Fruit fly (Drosophila melanogaster): ENCODE data around the gene Cpr78Cb.

The Cpr78Cb gene

dm6 chr3L:21276296-21277257, 17.7 kb upstream of the Cpr78Cb start (continued):
- TF ChIP-seq h (GFP tag; optimal IDR thresholded peaks at IDR 0.05) (peak; percentile 58), dsf (GFP tag; optimal IDR thresholded peaks at IDR 0.05; ENCODE audit: borderline replicate concordance) (peak; percentile 6)

- TF ChIP-seq Sp1 (GFP tag; optimal IDR thresholded peaks at IDR 0.05), result no peak
- no peak for TF ChIP-seq fru (GFP tag; optimal IDR thresholded peaks at IDR 0.05)
- TF ChIP-seq h (GFP tag; optimal IDR thresholded peaks at IDR 0.05), result peak; percentile 15
- no peak for TF ChIP-seq rgr (GFP tag; optimal IDR thresholded peaks at IDR 0.05)
- no peak for TF ChIP-seq OdsH (GFP tag; optimal IDR thresholded peaks at IDR 0.05)
- no peak for TF ChIP-seq dl (GFP tag; optimal IDR thresholded peaks at IDR 0.05; ENCODE audit: insufficient read depth in 1 of 2, partially characterized antibody in 2 of 2)
- TF ChIP-seq jim (GFP tag; optimal IDR thresholded peaks at IDR 0.05), result no peak
- TF ChIP-seq Rel (GFP tag; optimal IDR thresholded peaks at IDR 0.05), result no peak
- peak; percentile 15 for TF ChIP-seq Rel (tag; optimal IDR thresholded peaks at IDR 0.05)
- TF ChIP-seq N (GFP tag; optimal IDR thresholded peaks at IDR 0.05), result no peak
- no peak for TF ChIP-seq CG9705 (GFP tag; optimal IDR thresholded peaks at IDR 0.05)
- TF ChIP-seq Vsx2 (GFP tag; optimal IDR thresholded peaks at IDR 0.05; ENCODE audit: partially characterized antibody), result peak; percentile 39
- no peak for TF ChIP-seq Hr83 (GFP tag; optimal IDR thresholded peaks at IDR 0.05; ENCODE audit: poor library complexity, severe bottlenecking)
Measured at dm6 chr3L:21277897-21278530, 16.3 kb upstream of the Cpr78Cb start.

dm6 chr3L:21279168-21279567, 15.1 kb upstream of the Cpr78Cb start:
- TF ChIP-seq Rel (GFP tag; optimal IDR thresholded peaks at IDR 0.05), result no peak
- TF ChIP-seq Rel (tag; optimal IDR thresholded peaks at IDR 0.05), result no peak
- TF ChIP-seq Myc (optimal IDR thresholded peaks at IDR 0.05), result no peak
- TF ChIP-seq dsf (GFP tag; optimal IDR thresholded peaks at IDR 0.05; ENCODE audit: borderline replicate concordance), result no peak

- TF ChIP-seq Vsx2 (GFP tag; optimal IDR thresholded peaks at IDR 0.05; ENCODE audit: partially characterized antibody) (no peak), Dfd (GFP tag; optimal IDR thresholded peaks at IDR 0.05) (no peak), dmrt93B (GFP tag; optimal IDR thresholded peaks at IDR 0.05) (no peak), fru (GFP tag; optimal IDR thresholded peaks at IDR 0.05) (peak; percentile 63), Hr78 (GFP tag; optimal IDR thresholded peaks at IDR 0.05) (no peak), Jra (GFP tag; optimal IDR thresholded peaks at IDR 0.05) (peak; percentile 47), brk (GFP tag; optimal IDR thresholded peaks at IDR 0.05) (peak; percentile 29), Sp1 (GFP tag; optimal IDR thresholded peaks at IDR 0.05) (peak; percentile 55), psq (GFP tag; optimal IDR thresholded peaks at IDR 0.05) (peak; percentile 29), dl (GFP tag; optimal IDR thresholded peaks at IDR 0.05; ENCODE audit: insufficient read depth in 1 of 2, partially characterized antibody in 2 of 2) (no peak), usp (GFP tag; optimal IDR thresholded peaks at IDR 0.05) (no peak), woc (GFP tag; optimal IDR thresholded peaks at IDR 0.05) (no peak), CG9705 (GFP tag; optimal IDR thresholded peaks at IDR 0.05) (no peak), sage (GFP tag; optimal IDR thresholded peaks at IDR 0.05) (no peak), Hnf4 (GFP tag; optimal IDR thresholded peaks at IDR 0.05) (peak; percentile 15), pan (optimal IDR thresholded peaks at IDR 0.05) (no peak), h (GFP tag; optimal IDR thresholded peaks at IDR 0.05) (peak; percentile 87), br (GFP tag; optimal IDR thresholded peaks at IDR 0.05) (peak; percentile 68), Myc (optimal IDR thresholded peaks at IDR 0.05) (no peak), Dif (GFP tag; optimal IDR thresholded peaks at IDR 0.05; ENCODE audit: partially characterized antibody) (no peak), CrebA (GFP tag; optimal IDR thresholded peaks at IDR 0.05; ENCODE audit: borderline replicate concordance) (no peak), sv (GFP tag; optimal IDR thresholded peaks at IDR 0.05) (peak; percentile 4), Abd-B (GFP tag; optimal IDR thresholded peaks at IDR 0.05) (no peak), lola (GFP tag; optimal IDR thresholded peaks at IDR 0.05) (no peak), N (GFP tag; optimal IDR thresholded peaks at IDR 0.05) (no peak), HLH106 (tag; optimal IDR thresholded peaks at IDR 0.05) (peak; percentile 31), foxo (GFP tag; optimal IDR thresholded peaks at IDR 0.05) (peak; percentile 8 to 74), ey (GFP tag; optimal IDR thresholded peaks at IDR 0.05) (peak; percentile 62), OdsH (GFP tag; optimal IDR thresholded peaks at IDR 0.05) (peak; percentile 65), jim (GFP tag; optimal IDR thresholded peaks at IDR 0.05) (no peak), Mio (GFP tag; optimal IDR thresholded peaks at IDR 0.05) (peak; percentile 21), CG32264 (GFP tag; optimal IDR thresholded peaks at IDR 0.05) (peak; percentile 4), Hr83 (GFP tag; optimal IDR thresholded peaks at IDR 0.05; ENCODE audit: poor library complexity, severe bottlenecking) (peak; percentile 67), rgr (GFP tag; optimal IDR thresholded peaks at IDR 0.05) (peak; percentile 67), tai (GFP tag; optimal IDR thresholded peaks at IDR 0.05) (no peak), Rel (GFP tag; optimal IDR thresholded peaks at IDR 0.05) (no peak), Rel (tag; optimal IDR thresholded peaks at IDR 0.05) (peak; percentile 33)
Measured at dm6 chr3L:21279876-21280566, 14.3 kb upstream of the Cpr78Cb start, which contains the start of gene AcCoAS. AcCoAS (minus strand) TSS chr3L:21280243.

Measured in whole organism, wandering third instar larva.